Worm (Caenorhabditis elegans) whole organism, L2 larva: ENCODE measurements around the gene arv-1.

ENCODE experiments used
- egl-27 ChIP-seq: sonication (generic microtip); optimal IDR thresholded peaks from 3 replicates; lab custom pipeline; 2017; ENCODE audit warnings: missing biosample characterization, missing genetic modification reagents, missing genetic modification characterization
- unc-55 ChIP-seq: fragments of 150-350 bp; sonication (generic microtip); optimal IDR thresholded peaks from 3 replicates; lab custom pipeline; 2014; ENCODE audit warnings: missing biosample characterization, missing genetic modification reagents, missing genetic modification characterization

- TF ChIP-seq egl-27 (tag; lab: Kevin White, UChicago) (peak; percentile 55), unc-55 (GFP tag; lab: Kevin White, UChicago) (peak; percentile 85)
These were observed 47.9 kb upstream of the arv-1 start, which contains the start of gene atad-3 for ce11 chrII:10248355-10249041.
